Worm (Caenorhabditis elegans) whole organism, young adult: ENCODE measurements around the gene cest-2.1.

Experiments
- Y67H2A.10 ChIP-seq: fragments of 200-800 bp; sonication (Bioruptor generic); conservative IDR thresholded peaks from 2 replicates; pipeline ENCODE4 v1.3.6; 2022; ENCODE audit warnings: missing genetic modification reagents, missing genetic modification characterization, missing compliant biosample characterization
- Y79H2A.3 ChIP-seq: fragments of 200-800 bp; sonication (Bioruptor generic); conservative IDR thresholded peaks from 2 replicates; pipeline ENCODE4 v1.3.6; 2022; ENCODE audit warnings: missing genetic modification reagents, missing genetic modification characterization, missing compliant biosample characterization
- akir-1 ChIP-seq: fragments of 200-800 bp; sonication (Bioruptor generic); optimal IDR thresholded peaks from 2 replicates; lab custom pipeline; 2018; ENCODE audit warnings: mild to moderate bottlenecking, missing genetic modification characterization, moderate library complexity, missing compliant biosample characterization
- egl-44 ChIP-seq: fragments of 200-800 bp; sonication (Bioruptor generic); IDR thresholded peaks from 2 replicates; pipeline ENCODE4 v1.3.6; 2022; ENCODE audit warnings: missing genetic modification reagents, missing genetic modification characterization, missing compliant biosample characterization
- hlh-12 ChIP-seq: sonication (generic microtip); optimal IDR thresholded peaks from 2 replicates; lab custom pipeline; 2016; ENCODE audit warnings: missing genetic modification characterization, missing compliant biosample characterization
- lin-35 ChIP-seq, 3 experiments: fragments of 150-350 bp in 2 of 3; sonication (generic microtip) in 1 of 3; optimal IDR thresholded peaks; 2 replicates each; lab custom pipeline; 2014 to 2018; ENCODE audit warnings: missing biosample characterization in 3 of 3, missing genetic modification characterization in 3 of 3, missing genetic modification reagents in 3 of 3
- nhr-27 ChIP-seq: fragments of 200-800 bp; sonication (Bioruptor generic); optimal IDR thresholded peaks from 2 replicates; lab custom pipeline; 2018; ENCODE audit warnings: mild to moderate bottlenecking, missing genetic modification characterization, moderate library complexity, missing compliant biosample characterization
- pha-4 ChIP-seq: fragments of 150-350 bp; sonication (generic microtip); optimal IDR thresholded peaks from 2 replicates; lab custom pipeline; 2014; ENCODE audit warnings: missing biosample characterization, missing genetic modification reagents, missing genetic modification characterization
- snpc-4 ChIP-seq, 5 experiments: fragments of 150-350 bp in 1 of 5; sonication (generic microtip) in 4 of 5; optimal IDR thresholded peaks; 2 replicates each; lab custom pipeline; 2014 to 2018; ENCODE audit warnings: missing genetic modification characterization in 5 of 5, missing biosample characterization in 3 of 5, antibody characterized with exemption in 2 of 5, mild to moderate bottlenecking in 2 of 5, missing compliant biosample characterization in 2 of 5, missing genotype in 2 of 5, moderate library complexity in 2 of 5, missing genetic modification reagents in 1 of 5
- somi-1 ChIP-seq: fragments of 200-800 bp; sonication (Bioruptor generic); optimal IDR thresholded peaks from 2 replicates; lab custom pipeline; 2018; ENCODE audit warnings: mild to moderate bottlenecking, missing genetic modification characterization, missing compliant biosample characterization
- sptf-2 ChIP-seq: fragments of 200-800 bp; sonication (Bioruptor generic); optimal IDR thresholded peaks from 2 replicates; lab custom pipeline; 2018; ENCODE audit warnings: mild to moderate bottlenecking, missing genetic modification characterization, missing compliant biosample characterization
- ztf-22 ChIP-seq: fragments of 200-800 bp; sonication (Bioruptor generic); optimal IDR thresholded peaks from 2 replicates; lab custom pipeline; 2018; ENCODE audit warnings: mild to moderate bottlenecking, missing genetic modification characterization, moderate library complexity, missing compliant biosample characterization
- ztf-25 ChIP-seq: fragments of 200-800 bp; sonication (Bioruptor generic); IDR thresholded peaks from 2 replicates; pipeline ENCODE4 v1.3.6; 2022; ENCODE audit warnings: missing genetic modification reagents, missing genetic modification characterization, missing compliant biosample characterization
- ztf-3 ChIP-seq: fragments of 200-800 bp; sonication (Bioruptor generic); optimal IDR thresholded peaks from 2 replicates; lab custom pipeline; 2018; ENCODE audit warnings: mild to moderate bottlenecking, missing genetic modification characterization, missing compliant biosample characterization

DNA sequence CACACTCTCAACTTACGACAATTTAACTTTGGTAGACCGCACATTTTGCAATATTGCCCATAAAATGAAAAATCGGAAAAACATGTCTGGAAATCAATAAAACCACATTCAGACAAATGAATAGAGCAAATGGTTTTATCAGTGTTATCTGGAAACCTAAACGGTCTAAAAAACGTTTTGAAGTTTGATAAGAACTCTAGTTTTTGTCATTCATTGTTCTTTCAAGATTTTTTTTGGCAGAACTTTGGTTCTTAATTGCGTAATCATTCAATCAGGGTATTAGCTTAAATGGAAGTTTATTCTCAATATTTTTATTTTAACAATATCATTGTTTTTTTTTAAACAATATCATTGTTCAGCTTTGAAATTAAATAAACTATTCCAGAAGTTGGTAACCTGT lies 3.9 kb upstream of the cest-2.1 start, which contains the start of gene cest-2.2:
- TF ChIP-seq egl-44 = no peak
- TF ChIP-seq somi-1 (GFP tag; lab: Kevin White, UChicago) = no peak
- no peak for TF ChIP-seq lin-35 (GFP tag; optimal IDR thresholded peaks at IDR 0.05; lab: Kevin White, UChicago)
- TF ChIP-seq Y67H2A.10 (GFP tag; lab: Robert Waterston, UW) = no peak
- TF ChIP-seq nhr-27 (tag; lab: Kevin White, UChicago) = no peak
- no peak for TF ChIP-seq ztf-3 (GFP tag; lab: Kevin White, UChicago)
- TF ChIP-seq ztf-22 (GFP tag; lab: Kevin White, UChicago) = no peak
- no peak for TF ChIP-seq hlh-12 (tag; lab: Kevin White, UChicago)
- no peak for TF ChIP-seq sptf-2 (GFP tag; lab: Kevin White, UChicago)
- TF ChIP-seq ztf-25 (GFP tag; lab: Robert Waterston, UW) = no peak
- no peak for TF ChIP-seq snpc-4 (GFP tag; optimal IDR thresholded peaks at IDR 0.05; lab: Kevin White, UChicago)
- TF ChIP-seq snpc-4 (tag; optimal IDR thresholded peaks at IDR 0.05; lab: Kevin White, UChicago) = no peak
- no peak for TF ChIP-seq Y79H2A.3 (GFP tag; lab: Robert Waterston, UW)
- TF ChIP-seq pha-4 (tag; lab: Kevin White, UChicago) = no peak
- no peak for TF ChIP-seq akir-1
